Worm (Caenorhabditis elegans) whole organism, L4 larva: ENCODE data around the gene T25B6.6.

Experiments
- D1046.2 ChIP-seq: fragments of 200-800 bp; sonication (Bioruptor generic); IDR thresholded peaks from 2 replicates; pipeline ENCODE4 v1.3.6; 2022; ENCODE audit warnings: missing genetic modification characterization, missing compliant biosample characterization
- F37D6.2 ChIP-seq: sonication (generic microtip); optimal IDR thresholded peaks from 2 replicates; lab custom pipeline; 2016; ENCODE audit warnings: mild to moderate bottlenecking, missing genetic modification characterization, missing compliant biosample characterization
- F49E8.2 ChIP-seq: sonication (generic microtip); optimal IDR thresholded peaks from 2 replicates; lab custom pipeline; 2016; ENCODE audit warnings: missing compliant biosample characterization, mild to moderate bottlenecking, missing genetic modification characterization, borderline replicate concordance
- R02D3.7 ChIP-seq: fragments of 150-350 bp; sonication (generic microtip); optimal IDR thresholded peaks from 3 replicates; lab custom pipeline; 2014; ENCODE audit warnings: missing biosample characterization, missing genetic modification characterization
- Y105C5A.15 ChIP-seq: fragments of 200-800 bp; sonication (Bioruptor generic); IDR thresholded peaks from 2 replicates; pipeline ENCODE4 v1.3.6; 2022; ENCODE audit warnings: missing genetic modification characterization, missing compliant biosample characterization
- Y48G9A.11 ChIP-seq: fragments of 200-800 bp; sonication (Bioruptor generic); IDR thresholded peaks from 2 replicates; pipeline ENCODE4 v1.3.6; 2022; ENCODE audit warnings: missing genetic modification reagents, missing genetic modification characterization, missing compliant biosample characterization
- Y5F2A.4 ChIP-seq: fragments of 200-800 bp; sonication (Bioruptor generic); optimal IDR thresholded peaks from 2 replicates; lab custom pipeline; 2018; ENCODE audit warnings: mild to moderate bottlenecking, missing genetic modification characterization, missing compliant biosample characterization
- ZK337.2 ChIP-seq: fragments of 200-800 bp; sonication (Bioruptor generic); IDR thresholded peaks from 2 replicates; pipeline ENCODE4 v1.3.6; 2022; ENCODE audit warnings: missing genetic modification reagents, missing genetic modification characterization, missing compliant biosample characterization
- ZK546.5 ChIP-seq, 2 experiments: sonication (generic microtip); optimal IDR thresholded peaks; 2 replicates each; lab custom pipeline; 2017; ENCODE audit warnings: missing biosample characterization in 2 of 2, missing genetic modification characterization in 2 of 2
- attf-4 ChIP-seq: sonication (generic microtip); optimal IDR thresholded peaks from 3 replicates; lab custom pipeline; 2017; ENCODE audit warnings: missing biosample characterization, missing genetic modification characterization
- ceh-28 ChIP-seq: fragments of 150-350 bp; optimal IDR thresholded peaks from 2 replicates; lab custom pipeline; 2014; ENCODE audit warnings: missing biosample characterization, missing genetic modification reagents, missing genetic modification characterization
- ceh-44 ChIP-seq: fragments of 200-800 bp; sonication (Bioruptor generic); IDR thresholded peaks from 2 replicates; pipeline ENCODE4 v1.3.6; 2022; ENCODE audit warnings: missing genetic modification reagents, missing genetic modification characterization, missing compliant biosample characterization
- ceh-82 ChIP-seq: sonication (generic microtip); optimal IDR thresholded peaks from 2 replicates; lab custom pipeline; 2017; ENCODE audit warnings: missing biosample characterization, missing genetic modification characterization
- ces-1 ChIP-seq: fragments of 150-350 bp; sonication (generic microtip); optimal IDR thresholded peaks from 4 replicates; lab custom pipeline; 2014; ENCODE audit warnings: missing biosample characterization, missing genetic modification reagents, missing genetic modification characterization
- daf-8 ChIP-seq: fragments of 200-800 bp; sonication (Bioruptor generic); IDR thresholded peaks from 2 replicates; pipeline ENCODE4 v1.3.6; 2022; ENCODE audit warnings: missing genetic modification characterization, missing compliant biosample characterization
- dmd-6 ChIP-seq: fragments of 200-800 bp; sonication (Bioruptor generic); IDR thresholded peaks from 2 replicates; pipeline ENCODE4 v1.3.6; 2022; ENCODE audit warnings: missing genetic modification reagents, missing genetic modification characterization, missing compliant biosample characterization
- dmd-9 ChIP-seq: fragments of 200-800 bp; sonication (Bioruptor generic); IDR thresholded peaks from 2 replicates; pipeline ENCODE4 v1.3.6; 2022; ENCODE audit warnings: missing genetic modification reagents, missing genetic modification characterization, missing compliant biosample characterization
- egl-27 ChIP-seq: sonication (generic microtip); optimal IDR thresholded peaks from 3 replicates; lab custom pipeline; 2017; ENCODE audit warnings: missing biosample characterization, missing genetic modification reagents, missing genetic modification characterization
- fkh-10 ChIP-seq: fragments of 150-350 bp; optimal IDR thresholded peaks from 2 replicates; lab custom pipeline; 2014; ENCODE audit warnings: missing biosample characterization, missing genetic modification reagents, missing genetic modification characterization
- fos-1 ChIP-seq: fragments of 150-350 bp; optimal IDR thresholded peaks from 2 replicates; lab custom pipeline; 2014; ENCODE audit warnings: missing biosample characterization, missing genetic modification characterization
- hmg-1.1 ChIP-seq: fragments of 200-800 bp; sonication (Bioruptor generic); IDR thresholded peaks from 2 replicates; pipeline ENCODE4 v1.3.6; 2022; ENCODE audit warnings: missing genetic modification reagents, missing genetic modification characterization, missing compliant biosample characterization
- lim-7 ChIP-seq: fragments of 200-800 bp; sonication (Bioruptor generic); IDR thresholded peaks from 2 replicates; pipeline ENCODE4 v1.3.6; 2022; ENCODE audit warnings: missing genetic modification characterization, missing compliant biosample characterization
- lin-1 ChIP-seq: fragments of 200-800 bp; sonication (Bioruptor generic); IDR thresholded peaks from 2 replicates; pipeline ENCODE4 v1.3.6; 2022; ENCODE audit warnings: missing genetic modification reagents, missing genetic modification characterization, missing compliant biosample characterization
- lin-39 ChIP-seq: fragments of 150-350 bp; optimal IDR thresholded peaks from 2 replicates; lab custom pipeline; 2014; ENCODE audit warnings: missing biosample characterization, missing genetic modification reagents, missing genetic modification characterization
- lir-3 ChIP-seq: sonication (generic microtip); optimal IDR thresholded peaks from 2 replicates; lab custom pipeline; 2016; ENCODE audit warnings: mild to moderate bottlenecking, missing genetic modification characterization, missing compliant biosample characterization
- lsy-2 ChIP-seq, 2 experiments: fragments of 150-350 bp in 1 of 2; sonication (generic microtip) in 1 of 2; optimal IDR thresholded peaks; 2 replicates each; lab custom pipeline; 2014 to 2017; ENCODE audit warnings: missing biosample characterization in 2 of 2, missing genetic modification characterization in 2 of 2
- madf-5 ChIP-seq, 2 experiments: fragments of 200-800 bp; sonication (Bioruptor generic); IDR thresholded peaks; 2 replicates each; pipeline ENCODE4 v1.3.6; 2022; ENCODE audit warnings: missing compliant biosample characterization in 2 of 2, missing genetic modification characterization in 2 of 2
- mdt-29 ChIP-seq: fragments of 200-800 bp; sonication (Bioruptor generic); IDR thresholded peaks from 2 replicates; pipeline ENCODE4 v1.3.6; 2022; ENCODE audit warnings: missing genetic modification reagents, missing genetic modification characterization, missing compliant biosample characterization
- mes-2 ChIP-seq: sonication (generic microtip); optimal IDR thresholded peaks from 2 replicates; lab custom pipeline; 2016; ENCODE audit warnings: missing genotype, mild to moderate bottlenecking, missing genetic modification characterization, missing compliant biosample characterization; ENCODE audit not compliant: poor library complexity, severe bottlenecking
- mxl-2 ChIP-seq: fragments of 200-800 bp; sonication (Bioruptor generic); conservative IDR thresholded peaks from 2 replicates; pipeline ENCODE4 v1.3.6; 2022; ENCODE audit warnings: missing genetic modification reagents, missing genetic modification characterization, missing compliant biosample characterization
- nhr-10 ChIP-seq: fragments of 150-350 bp; optimal IDR thresholded peaks from 2 replicates; lab custom pipeline; 2014; ENCODE audit warnings: missing biosample characterization, missing genetic modification characterization
- nhr-102 ChIP-seq: sonication (generic microtip); optimal IDR thresholded peaks from 2 replicates; lab custom pipeline; 2016; ENCODE audit warnings: mild to moderate bottlenecking, missing genetic modification characterization, moderate library complexity, missing compliant biosample characterization
- nhr-111 ChIP-seq: fragments of 200-800 bp; sonication (Bioruptor generic); optimal IDR thresholded peaks from 2 replicates; lab custom pipeline; 2018; ENCODE audit warnings: mild to moderate bottlenecking, missing genetic modification characterization, missing compliant biosample characterization
- nhr-237 ChIP-seq: sonication (generic microtip); optimal IDR thresholded peaks from 2 replicates; lab custom pipeline; 2017; ENCODE audit warnings: missing biosample characterization, missing genetic modification characterization
- nhr-25 ChIP-seq: sonication (generic microtip); optimal IDR thresholded peaks from 2 replicates; lab custom pipeline; 2017; ENCODE audit warnings: missing genetic modification characterization, mild to moderate bottlenecking, missing compliant biosample characterization, antibody characterized with exemption, moderate library complexity, borderline replicate concordance; ENCODE audit not compliant: insufficient read depth
- nhr-28 ChIP-seq: fragments of 150-350 bp; optimal IDR thresholded peaks from 2 replicates; lab custom pipeline; 2014; ENCODE audit warnings: missing biosample characterization, missing genetic modification characterization
- nhr-48 ChIP-seq: sonication (generic microtip); optimal IDR thresholded peaks from 2 replicates; lab custom pipeline; 2016; ENCODE audit warnings: mild to moderate bottlenecking, missing genetic modification characterization, missing compliant biosample characterization
- nhr-6 ChIP-seq: fragments of 150-350 bp; optimal IDR thresholded peaks from 2 replicates; lab custom pipeline; 2014; ENCODE audit warnings: missing biosample characterization, missing genetic modification characterization
- nhr-76 ChIP-seq: fragments of 150-350 bp; optimal IDR thresholded peaks from 2 replicates; lab custom pipeline; 2014; ENCODE audit warnings: missing biosample characterization, missing genetic modification characterization
- nhr-77 ChIP-seq: fragments of 150-350 bp; optimal IDR thresholded peaks from 2 replicates; lab custom pipeline; 2014; ENCODE audit warnings: missing biosample characterization, missing genetic modification characterization
- pha-4 ChIP-seq, 2 experiments: fragments of 150-350 bp in 1 of 2; fragments of 200-800 bp in 1 of 2; sonication (Bioruptor generic) in 1 of 2; IDR thresholded peaks in 1 of 2; optimal IDR thresholded peaks in 1 of 2; 2 replicates each; pipeline versions ENCODE4 v1.3.6 to Lab custom; 2014 to 2022; ENCODE audit warnings: missing genetic modification characterization in 2 of 2, missing genetic modification reagents in 2 of 2, missing biosample characterization in 1 of 2, missing compliant biosample characterization in 1 of 2
- pqm-1 ChIP-seq: sonication (generic microtip); optimal IDR thresholded peaks from 2 replicates; lab custom pipeline; 2017; ENCODE audit warnings: missing biosample characterization, missing genetic modification characterization
- rbr-2 ChIP-seq: sonication (generic microtip); optimal IDR thresholded peaks from 2 replicates; lab custom pipeline; 2016; ENCODE audit warnings: missing genotype, missing genetic modification characterization, missing compliant biosample characterization
- sdz-12 ChIP-seq: fragments of 200-800 bp; sonication (Bioruptor generic); optimal IDR thresholded peaks from 2 replicates; lab custom pipeline; 2018; ENCODE audit warnings: mild to moderate bottlenecking, missing genetic modification characterization, missing compliant biosample characterization
- skn-1 ChIP-seq: fragments of 150-350 bp; optimal IDR thresholded peaks from 2 replicates; lab custom pipeline; 2014; ENCODE audit warnings: missing biosample characterization, missing genetic modification characterization
- snpc-4 ChIP-seq: fragments of 150-350 bp; optimal IDR thresholded peaks from 2 replicates; lab custom pipeline; 2014; ENCODE audit warnings: missing biosample characterization, missing genetic modification characterization
- unc-39 ChIP-seq: sonication (generic microtip); optimal IDR thresholded peaks from 2 replicates; lab custom pipeline; 2017; ENCODE audit warnings: missing biosample characterization, missing genetic modification characterization
- unc-62 ChIP-seq, 3 experiments: fragments of 150-350 bp in 1 of 3; sonication (generic microtip); optimal IDR thresholded peaks in 2 of 3; peaks in 1 of 3; 1 replicate in 1 of 3; 2 replicates in 2 of 3; lab custom pipeline; 2014 to 2017; ENCODE audit warnings: missing biosample characterization in 3 of 3, missing genetic modification characterization in 3 of 3, missing genetic modification reagents in 3 of 3, missing genotype in 1 of 3
- zfp-2 ChIP-seq: sonication (generic microtip); optimal IDR thresholded peaks from 2 replicates; lab custom pipeline; 2016; ENCODE audit warnings: mild to moderate bottlenecking, missing genetic modification characterization, missing compliant biosample characterization
- zip-11 ChIP-seq: fragments of 200-800 bp; sonication (Bioruptor generic); IDR thresholded peaks from 2 replicates; pipeline ENCODE4 v1.3.6; 2022; ENCODE audit warnings: missing genetic modification characterization, missing compliant biosample characterization
- ztf-11 ChIP-seq: fragments of 150-350 bp; optimal IDR thresholded peaks from 2 replicates; lab custom pipeline; 2014; ENCODE audit warnings: missing biosample characterization, missing genetic modification characterization
- ztf-7 ChIP-seq: fragments of 150-350 bp; optimal IDR thresholded peaks from 2 replicates; lab custom pipeline; 2014; ENCODE audit warnings: missing biosample characterization, missing genetic modification characterization

Gene T25B6.6

DNA sequence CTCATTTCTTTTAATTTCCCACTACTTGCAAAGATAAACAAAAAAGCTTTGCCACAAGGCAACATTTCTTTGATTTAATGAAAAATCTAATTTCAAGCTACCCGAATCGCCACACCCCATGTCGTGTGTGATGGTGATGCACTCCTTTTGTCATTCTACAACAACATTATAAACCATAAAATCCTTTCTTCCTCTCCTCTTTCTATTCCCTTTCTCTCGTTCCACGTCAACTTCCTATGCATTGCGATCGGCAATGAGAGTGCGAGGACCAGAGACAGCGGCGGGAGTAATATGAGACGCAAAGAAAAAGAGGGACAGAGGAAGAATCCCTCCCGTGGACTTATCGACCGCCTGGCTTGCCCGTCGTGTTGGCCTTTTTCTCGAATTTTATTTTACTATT is 45.4 kb upstream of the T25B6.6 start (continued):
- TF ChIP-seq ZK546.5 (tag; optimal IDR thresholded peaks at IDR 0.05; lab: Kevin White, UChicago) (no peak), fkh-10 (GFP tag; lab: Kevin White, UChicago) (peak; percentile 22), ZK337.2 (GFP tag; lab: Robert Waterston, UW) (no peak), ztf-11 (tag; lab: Kevin White, UChicago) (no peak), lin-1 (GFP tag; lab: Robert Waterston, UW) (no peak), lin-39 (tag; lab: Kevin White, UChicago) (no peak), nhr-48 (no peak), snpc-4 (tag; lab: Kevin White, UChicago) (no peak), nhr-111 (GFP tag; lab: Kevin White, UChicago) (no peak), mes-2 (peak; percentile 70), F37D6.2 (no peak), nhr-28 (tag; lab: Kevin White, UChicago) (peak; percentile 61), ztf-7 (no peak), zfp-2 (tag; lab: Kevin White, UChicago) (no peak), D1046.2 (no peak), daf-8 (no peak), lim-7 (GFP tag; lab: Robert Waterston, UW) (no peak), nhr-237 (tag; lab: Kevin White, UChicago) (no peak), skn-1 (tag; lab: Kevin White, UChicago) (no peak), mdt-29 (GFP tag; lab: Robert Waterston, UW) (no peak), nhr-6 (tag; lab: Kevin White, UChicago) (peak; percentile 47), rbr-2 (tag; lab: Kevin White, UChicago) (peak; percentile 22), mxl-2 (GFP tag; lab: Robert Waterston, UW) (no peak), unc-39 (tag; lab: Kevin White, UChicago) (no peak), zip-11 (no peak), dmd-9 (GFP tag; lab: Robert Waterston, UW) (no peak), nhr-10 (tag; lab: Kevin White, UChicago) (no peak), Y105C5A.15 (GFP tag; lab: Robert Waterston, UW) (no peak), nhr-102 (tag; lab: Kevin White, UChicago) (no peak), sdz-12 (GFP tag; lab: Kevin White, UChicago) (no peak), nhr-25 (tag; lab: Kevin White, UChicago) (no peak), ceh-44 (GFP tag; lab: Robert Waterston, UW) (no peak), ceh-28 (tag; lab: Kevin White, UChicago) (no peak), pqm-1 (tag; lab: Kevin White, UChicago) (no peak), F49E8.2 (tag; lab: Kevin White, UChicago) (no peak), fos-1 (tag; lab: Kevin White, UChicago) (no peak), ceh-82 (no peak), attf-4 (no peak), nhr-77 (tag; lab: Kevin White, UChicago) (no peak), lir-3 (tag; lab: Kevin White, UChicago) (no peak), dmd-6 (GFP tag; lab: Robert Waterston, UW) (peak; percentile 28; the same call in 1 of the 2 replicates), nhr-76 (tag; lab: Kevin White, UChicago) (no peak), ces-1 (GFP tag; lab: Kevin White, UChicago) (no peak), lsy-2 (tag; optimal IDR thresholded peaks at IDR 0.05; lab: Kevin White, UChicago) (no peak), Y5F2A.4 (GFP tag; lab: Kevin White, UChicago) (no peak), R02D3.7 (tag; lab: Kevin White, UChicago) (no peak), pha-4 (GFP tag; IDR thresholded peaks at IDR 0.05; lab: Robert Waterston, UW) (no peak), pha-4 (tag; optimal IDR thresholded peaks at IDR 0.05; lab: Kevin White, UChicago) (peak; percentile 70), Y48G9A.11 (no peak), unc-62 (GFP tag; optimal IDR thresholded peaks at IDR 0.05 in 1 of 2; lab: Kevin White, UChicago) (peak in 1 of 2 experiments; percentile 89), unc-62 (tag; optimal IDR thresholded peaks at IDR 0.05; lab: Kevin White, UChicago) (no peak), madf-5 (GFP tag; IDR thresholded peaks at IDR 0.05; lab: Robert Waterston, UW) (no peak), hmg-1.1 (peak; percentile 67), egl-27 (no peak)
